ENCODE assay signal across 6 worm cellular contexts in the genomic region with DNA sequence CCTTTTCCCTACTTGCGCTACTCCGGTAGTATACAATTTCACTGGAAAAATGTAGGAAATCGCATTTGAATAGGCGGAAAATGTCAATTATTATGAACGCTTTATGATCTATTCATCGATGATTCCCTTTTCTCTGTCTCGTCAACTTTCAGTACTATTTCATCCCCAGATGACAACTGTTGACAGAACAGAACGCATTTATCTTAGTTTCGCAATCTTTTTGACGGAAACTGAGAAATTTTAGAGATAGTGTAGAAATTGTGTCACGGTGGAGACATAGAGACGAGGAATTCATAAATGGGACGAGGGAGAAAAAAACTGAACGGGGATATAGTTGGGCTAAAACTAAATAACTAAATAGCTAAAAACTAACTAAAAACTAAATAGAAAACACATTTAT.
A peak's percentile ranks its signal among the peaks of the same experiment; 100 is the strongest.
TF ChIP-seq lines count a peak whose summit lies in the region.

No protein-coding gene starts in this region.

TF ChIP-seq in whole organism, L1 larva, 84 proteins besides CTCF, POLR2A, EP300 and RAD21:
- TF ChIP-seq mep-1 (tag; optimal IDR thresholded peaks at IDR 0.05; lab: Kevin White, UChicago) (peak; percentile 2), lin-14 (GFP tag; optimal IDR thresholded peaks at IDR 0.05; lab: Kevin White, UChicago) (peak; percentile 56), rnt-1 (tag; optimal IDR thresholded peaks at IDR 0.05; lab: Kevin White, UChicago) (peak; percentile 52), nhr-85 (tag; lab: Kevin White, UChicago) (peak; percentile 46), lin-35 (GFP tag; optimal IDR thresholded peaks at IDR 0.05; lab: Kevin White, UChicago) (no peak), unc-86 (tag; optimal IDR thresholded peaks at IDR 0.05; lab: Kevin White, UChicago) (no peak), nhr-71 (tag; optimal IDR thresholded peaks at IDR 0.05; lab: Kevin White, UChicago) (peak; percentile 3), blmp-1 (tag; optimal IDR thresholded peaks at IDR 0.05; lab: Kevin White, UChicago) (peak; percentile 14)

TF ChIP-seq in whole organism, L2 larva, 48 proteins besides CTCF, POLR2A, EP300 and RAD21:
- no peak for TF ChIP-seq nhr-11 (tag; optimal IDR thresholded peaks at IDR 0.05; lab: Kevin White, UChicago)
- peak; percentile 27 for TF ChIP-seq nhr-129 (tag; optimal IDR thresholded peaks at IDR 0.05; lab: Kevin White, UChicago)
- TF ChIP-seq ceh-82 (tag; optimal IDR thresholded peaks at IDR 0.05; lab: Kevin White, UChicago), result no peak
- TF ChIP-seq unc-39 (tag; optimal IDR thresholded peaks at IDR 0.05; lab: Kevin White, UChicago), result no peak
- TF ChIP-seq alr-1 (tag; optimal IDR thresholded peaks at IDR 0.05; lab: Kevin White, UChicago), result no peak
- no peak for TF ChIP-seq nhr-77 (tag; optimal IDR thresholded peaks at IDR 0.05; lab: Kevin White, UChicago)
- peak; percentile 2 for TF ChIP-seq C34F6.9 (tag; optimal IDR thresholded peaks at IDR 0.05; lab: Kevin White, UChicago)
- no peak for TF ChIP-seq lin-11 (tag; optimal IDR thresholded peaks at IDR 0.05; lab: Kevin White, UChicago)
- peak in 1 of 2 experiments; percentile 2 for TF ChIP-seq lsy-2 (tag; optimal IDR thresholded peaks at IDR 0.05; lab: Kevin White, UChicago)

TF ChIP-seq in whole organism, L3 larva, 47 proteins besides CTCF, POLR2A, EP300 and RAD21:
- TF ChIP-seq nhr-23 (tag; optimal IDR thresholded peaks at IDR 0.05; lab: Kevin White, UChicago) (peak; percentile 2), skn-1 (tag; optimal IDR thresholded peaks at IDR 0.05; lab: Kevin White, UChicago) (no peak), snpc-4 (tag; optimal IDR thresholded peaks at IDR 0.05; lab: Kevin White, UChicago) (no peak), elt-1 (tag; optimal IDR thresholded peaks at IDR 0.05; lab: Kevin White, UChicago) (no peak), unc-62 (GFP tag; optimal IDR thresholded peaks at IDR 0.05; lab: Kevin White, UChicago) (peak; percentile 24), ceh-28 (tag; optimal IDR thresholded peaks at IDR 0.05; lab: Kevin White, UChicago) (no peak), unc-39 (tag; optimal IDR thresholded peaks at IDR 0.05; lab: Kevin White, UChicago) (no peak), tbx-2 (tag; optimal IDR thresholded peaks at IDR 0.05; lab: Kevin White, UChicago) (no peak), nhr-77 (tag; optimal IDR thresholded peaks at IDR 0.05; lab: Kevin White, UChicago) (no peak), mml-1 (tag; optimal IDR thresholded peaks at IDR 0.05; lab: Kevin White, UChicago) (no peak), daf-12 (tag; optimal IDR thresholded peaks at IDR 0.05; lab: Kevin White, UChicago) (no peak)

TF ChIP-seq in whole organism, late embryonic, 69 proteins besides CTCF, POLR2A, EP300 and RAD21:
- TF ChIP-seq ceh-31 (tag; optimal IDR thresholded peaks at IDR 0.05; lab: Kevin White, UChicago), result no peak
- peak; percentile 99 for TF ChIP-seq unc-55 (GFP tag; optimal IDR thresholded peaks at IDR 0.05; lab: Kevin White, UChicago)
- TF ChIP-seq ceh-18 (tag; optimal IDR thresholded peaks at IDR 0.05; lab: Kevin White, UChicago), result peak; percentile 7
- peak; percentile 31 for TF ChIP-seq rnt-1 (tag; optimal IDR thresholded peaks at IDR 0.05; lab: Kevin White, UChicago)

TF ChIP-seq in whole organism, mixed stage, embryonic, 35 proteins besides CTCF, POLR2A, EP300 and RAD21:
- no peak for TF ChIP-seq elt-1 (tag; optimal IDR thresholded peaks at IDR 0.05; lab: Kevin White, UChicago; ENCODE audit: borderline replicate concordance, insufficient read depth)
- peak; percentile 97 for TF ChIP-seq unc-62 (GFP tag; optimal IDR thresholded peaks at IDR 0.05; lab: Kevin White, UChicago)
- no peak for TF ChIP-seq lsy-2 (tag; optimal IDR thresholded peaks at IDR 0.05; lab: Kevin White, UChicago)
- no peak for TF ChIP-seq blmp-1 (tag; optimal IDR thresholded peaks at IDR 0.05; lab: Kevin White, UChicago)
- no peak for TF ChIP-seq unc-39 (tag; optimal IDR thresholded peaks at IDR 0.05; lab: Kevin White, UChicago)
- TF ChIP-seq mab-5 (tag; optimal IDR thresholded peaks at IDR 0.05; lab: Kevin White, UChicago), result no peak
- peak; percentile 31 for TF ChIP-seq hlh-1 (tag; optimal IDR thresholded peaks at IDR 0.05; lab: Kevin White, UChicago)
- TF ChIP-seq ceh-43 (GFP tag; optimal IDR thresholded peaks at IDR 0.05; lab: Kevin White, UChicago), result no peak
- no peak for TF ChIP-seq elt-3 (tag; optimal IDR thresholded peaks at IDR 0.05; lab: Kevin White, UChicago)
- no peak for TF ChIP-seq nhr-237 (tag; optimal IDR thresholded peaks at IDR 0.05; lab: Kevin White, UChicago)
- TF ChIP-seq sptf-1 (tag; optimal IDR thresholded peaks at IDR 0.05; lab: Kevin White, UChicago), result no peak
- peak; percentile 15 for TF ChIP-seq unc-120 (tag; optimal IDR thresholded peaks at IDR 0.05; lab: Kevin White, UChicago; ENCODE audit: poor library complexity, severe bottlenecking)
- no peak for TF ChIP-seq pha-4 (tag; optimal IDR thresholded peaks at IDR 0.05; lab: Kevin White, UChicago)
- no peak for TF ChIP-seq ham-2 (GFP tag; optimal IDR thresholded peaks at IDR 0.05; lab: Kevin White, UChicago)
- TF ChIP-seq zip-8 (tag; optimal IDR thresholded peaks at IDR 0.05; lab: Kevin White, UChicago), result no peak
- TF ChIP-seq flh-1 (GFP tag; optimal IDR thresholded peaks at IDR 0.05; lab: Kevin White, UChicago), result no peak
- TF ChIP-seq bed-3 (GFP tag; optimal IDR thresholded peaks at IDR 0.05; lab: Kevin White, UChicago), result no peak
- no peak for TF ChIP-seq sem-2 (GFP tag; optimal IDR thresholded peaks at IDR 0.05; lab: Kevin White, UChicago)
- TF ChIP-seq M03D4.4 (tag; optimal IDR thresholded peaks at IDR 0.05; lab: Kevin White, UChicago), result no peak
- no peak for TF ChIP-seq ceh-39 (tag; optimal IDR thresholded peaks at IDR 0.05; lab: Kevin White, UChicago)
- TF ChIP-seq ces-1 (GFP tag; optimal IDR thresholded peaks at IDR 0.05; lab: Kevin White, UChicago), result no peak
- TF ChIP-seq nhr-2 (tag; optimal IDR thresholded peaks at IDR 0.05; lab: Kevin White, UChicago), result no peak
- no peak for TF ChIP-seq lin-13 (tag; optimal IDR thresholded peaks at IDR 0.05; lab: Kevin White, UChicago)

TF ChIP-seq in whole organism, young adult, 124 proteins besides CTCF, POLR2A, EP300 and RAD21:
- TF ChIP-seq cebp-1 (GFP tag; IDR thresholded peaks at IDR 0.05; lab: Robert Waterston, UW) (no peak), cebp-1 (tag; optimal IDR thresholded peaks at IDR 0.05; lab: Kevin White, UChicago) (peak; percentile 79), madf-10 (tag; optimal IDR thresholded peaks at IDR 0.05; lab: Kevin White, UChicago) (no peak)
